Worm (Caenorhabditis elegans): ENCODE results near the gene perm-1.

ce11 chrII:7907539-7907997, 27.0 kb downstream of the perm-1 start, which contains the start of gene best-23:
- TF ChIP-seq odd-2 (tag; optimal IDR thresholded peaks at IDR 0.05): no peak
- no peak for TF ChIP-seq elt-2 (tag; optimal IDR thresholded peaks at IDR 0.05)
- TF ChIP-seq pha-2 (tag; optimal IDR thresholded peaks at IDR 0.05): no peak
- no peak for TF ChIP-seq elt-4 (tag; optimal IDR thresholded peaks at IDR 0.05)
- no peak for TF ChIP-seq unc-55 (GFP tag; optimal IDR thresholded peaks at IDR 0.05)
- no peak for TF ChIP-seq ets-4 (tag; optimal IDR thresholded peaks at IDR 0.05)
- no peak for TF ChIP-seq rnt-1 (tag; optimal IDR thresholded peaks at IDR 0.05)
- TF ChIP-seq pqm-1 (tag; optimal IDR thresholded peaks at IDR 0.05): no peak

Measured in whole organism, late embryonic.